Worm (Caenorhabditis elegans): Measurements from ENCODE around the gene F58G6.7.

F58G6.7 gene

DNA sequence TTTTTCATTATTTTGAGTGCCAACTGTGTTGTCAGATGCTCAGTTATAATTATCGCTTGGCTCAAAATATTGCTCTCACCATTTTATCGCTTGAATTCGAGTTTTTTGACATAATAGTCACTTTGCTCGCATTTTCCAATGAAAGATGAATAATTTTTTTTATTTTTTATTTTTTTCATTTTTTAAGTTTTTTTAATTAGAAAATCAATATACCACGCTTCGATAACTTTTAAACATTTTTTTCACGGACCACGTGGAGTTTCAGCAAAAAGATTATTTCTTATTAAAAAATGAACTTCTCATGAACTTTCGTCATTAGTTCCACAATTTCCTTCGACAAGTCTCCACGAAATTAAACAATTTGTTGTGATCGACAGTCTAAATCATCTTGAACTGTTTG, 39.4 kb upstream of the F58G6.7 start, which contains the start of gene elt-1:
elt-1 (plus strand) TSS at position 301 of the 400 bp plus-strand sequence.
- TF ChIP-seq Y55F3AM.14 (GFP tag; optimal IDR thresholded peaks at IDR 0.05) (no peak), ceh-16 (tag; optimal IDR thresholded peaks at IDR 0.05) (no peak), skn-1 (tag; optimal IDR thresholded peaks at IDR 0.05) (no peak), sem-4 (tag; optimal IDR thresholded peaks at IDR 0.05) (no peak), nhr-237 (tag; optimal IDR thresholded peaks at IDR 0.05) (no peak), sma-9 (GFP tag; optimal IDR thresholded peaks at IDR 0.05) (no peak), sma-9 (tag; optimal IDR thresholded peaks at IDR 0.05) (no peak), lsy-2 (tag; optimal IDR thresholded peaks at IDR 0.05) (no peak), snpc-4 (tag; optimal IDR thresholded peaks at IDR 0.05) (no peak), ZK546.5 (tag; optimal IDR thresholded peaks at IDR 0.05) (no peak), dmd-4 (tag; optimal IDR thresholded peaks at IDR 0.05) (no peak), alr-1 (tag; optimal IDR thresholded peaks at IDR 0.05) (no peak), zag-1 (tag; optimal IDR thresholded peaks at IDR 0.05) (no peak), R02D3.7 (tag; optimal IDR thresholded peaks at IDR 0.05) (no peak), elt-3 (tag; optimal IDR thresholded peaks at IDR 0.05) (no peak), aly-2 (tag; optimal IDR thresholded peaks at IDR 0.05) (no peak), nhr-12 (tag; optimal IDR thresholded peaks at IDR 0.05) (no peak), unc-62 (GFP tag; optimal IDR thresholded peaks at IDR 0.05) (no peak), nhr-25 (tag; optimal IDR thresholded peaks at IDR 0.05) (no peak), nhr-10 (tag; optimal IDR thresholded peaks at IDR 0.05) (no peak), nhr-21 (tag; optimal IDR thresholded peaks at IDR 0.05) (no peak)

DNA sequence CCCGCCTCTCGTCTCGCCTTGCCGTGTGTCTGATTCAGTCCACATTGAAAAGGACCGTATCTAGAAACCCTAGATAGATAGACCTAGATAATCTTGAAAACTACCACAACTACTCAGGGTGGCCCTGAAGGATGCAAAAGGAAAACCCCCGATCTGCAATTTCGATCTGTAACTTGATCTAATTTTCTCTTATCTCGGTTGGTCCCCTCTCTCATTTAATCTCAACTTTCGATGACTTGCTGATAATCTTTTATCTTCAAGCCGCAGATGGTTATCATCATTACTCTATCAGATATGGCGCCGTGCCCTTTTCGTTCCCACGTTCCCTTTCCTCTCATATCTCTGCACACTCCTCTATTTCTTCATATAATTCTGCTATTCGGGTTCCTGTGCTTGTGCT, 38.6 kb upstream of the F58G6.7 start:
- TF ChIP-seq blmp-1 (tag; optimal IDR thresholded peaks at IDR 0.05; ENCODE audit: insufficient read depth) (peak; percentile 63), nhr-23 (tag; optimal IDR thresholded peaks at IDR 0.05) (peak; percentile 100), ceh-16 (tag; optimal IDR thresholded peaks at IDR 0.05) (peak; percentile 98), elt-1 (tag; optimal IDR thresholded peaks at IDR 0.05) (peak; percentile 100), elt-3 (tag; optimal IDR thresholded peaks at IDR 0.05) (no peak), sma-9 (GFP tag; optimal IDR thresholded peaks at IDR 0.05) (peak; percentile 94), sma-9 (tag; optimal IDR thresholded peaks at IDR 0.05) (no peak), fos-1 (tag; optimal IDR thresholded peaks at IDR 0.05) (no peak), egl-27 (tag; optimal IDR thresholded peaks at IDR 0.05) (peak; percentile 86), unc-39 (tag; optimal IDR thresholded peaks at IDR 0.05) (no peak), sem-4 (tag; optimal IDR thresholded peaks at IDR 0.05) (peak; percentile 70), aly-2 (tag; optimal IDR thresholded peaks at IDR 0.05) (no peak), crh-2 (tag; optimal IDR thresholded peaks at IDR 0.05) (peak; percentile 27), dmd-4 (tag; optimal IDR thresholded peaks at IDR 0.05) (no peak), lsy-2 (tag; optimal IDR thresholded peaks at IDR 0.05) (peak in 1 of 2 experiments; percentile 30), nhr-25 (tag; optimal IDR thresholded peaks at IDR 0.05) (peak; percentile 84), sma-3 (GFP tag; optimal IDR thresholded peaks at IDR 0.05) (peak; percentile 31), zag-1 (tag; optimal IDR thresholded peaks at IDR 0.05) (no peak)

DNA sequence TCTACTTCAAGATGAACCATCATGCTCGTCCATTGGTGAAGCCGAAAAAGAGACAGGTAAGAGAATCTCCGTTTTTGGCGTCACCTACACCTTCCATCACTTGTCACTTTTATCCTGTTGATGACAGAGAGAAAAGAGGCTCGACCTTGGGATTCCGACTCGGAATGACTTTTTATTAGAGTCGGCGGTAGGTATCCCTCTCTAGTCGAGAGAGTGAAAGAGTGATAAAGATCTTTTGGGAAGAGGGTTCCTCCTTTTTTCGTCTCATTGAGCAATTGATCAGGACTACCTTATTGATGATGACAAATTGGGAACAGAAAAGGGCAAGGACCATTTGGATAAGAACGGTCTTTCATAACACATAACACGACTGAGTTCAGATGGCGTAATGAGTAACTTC, 36.8 kb upstream of the F58G6.7 start:
- TF ChIP-seq nhr-23 (tag; optimal IDR thresholded peaks at IDR 0.05) (peak; percentile 88), ceh-16 (tag; optimal IDR thresholded peaks at IDR 0.05) (peak; percentile 25), unc-55 (GFP tag; optimal IDR thresholded peaks at IDR 0.05) (no peak), elt-1 (tag; optimal IDR thresholded peaks at IDR 0.05) (peak; percentile 85), nhr-25 (tag; optimal IDR thresholded peaks at IDR 0.05) (no peak)

DNA sequence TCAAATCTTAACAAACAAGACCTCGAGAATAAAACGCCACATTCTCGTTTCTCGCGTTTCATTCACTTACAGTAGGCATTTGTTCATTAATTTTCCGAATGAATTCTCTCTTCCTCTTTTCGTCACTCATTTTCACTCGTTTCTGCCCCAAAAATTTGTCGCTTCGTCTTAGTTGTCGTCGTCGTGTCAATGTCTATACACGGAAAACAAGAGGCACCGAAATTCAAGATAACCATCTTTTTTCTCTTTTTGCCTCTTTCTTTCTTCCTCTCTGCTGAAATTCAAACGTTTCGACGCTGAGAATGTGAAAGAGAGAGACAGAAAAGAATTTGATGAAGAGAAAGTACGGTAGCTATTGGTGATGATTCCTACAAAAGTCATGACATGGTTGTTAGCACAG, 36.1 kb upstream of the F58G6.7 start:
- TF ChIP-seq nhr-25 (tag; optimal IDR thresholded peaks at IDR 0.05) (peak; percentile 48), R02D3.7 (tag; optimal IDR thresholded peaks at IDR 0.05) (no peak), nhr-23 (tag; optimal IDR thresholded peaks at IDR 0.05) (peak; percentile 84), lsy-2 (tag; optimal IDR thresholded peaks at IDR 0.05) (no peak), nhr-10 (tag; optimal IDR thresholded peaks at IDR 0.05) (no peak), ceh-16 (tag; optimal IDR thresholded peaks at IDR 0.05) (peak; percentile 49), elt-1 (tag; optimal IDR thresholded peaks at IDR 0.05) (peak; percentile 77)

DNA sequence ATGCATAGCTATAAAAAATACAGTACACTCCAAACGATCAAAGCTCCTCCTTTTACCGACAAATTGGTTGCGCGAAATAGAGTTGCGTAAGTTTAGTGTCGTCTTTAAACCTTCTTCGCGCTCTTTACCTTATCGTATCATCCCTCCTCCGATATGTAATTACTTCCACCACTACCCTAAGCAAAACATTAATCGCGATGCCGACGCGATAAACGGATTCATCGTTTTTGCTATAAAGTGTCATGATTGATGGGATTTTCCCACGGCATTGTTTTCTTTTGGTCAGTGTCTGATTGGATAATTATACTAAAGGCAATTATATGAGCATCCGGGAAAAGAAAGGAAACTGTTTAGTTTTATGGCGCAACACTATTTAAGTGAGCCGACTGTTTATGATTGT, 35.3 kb upstream of the F58G6.7 start:
- TF ChIP-seq elt-1 (tag; optimal IDR thresholded peaks at IDR 0.05), result peak; percentile 94
- TF ChIP-seq unc-39 (tag; optimal IDR thresholded peaks at IDR 0.05), result no peak
- no peak for TF ChIP-seq nhr-11 (tag; optimal IDR thresholded peaks at IDR 0.05)
- no peak for TF ChIP-seq aly-2 (tag; optimal IDR thresholded peaks at IDR 0.05)
- TF ChIP-seq ceh-16 (tag; optimal IDR thresholded peaks at IDR 0.05), result peak; percentile 91

DNA sequence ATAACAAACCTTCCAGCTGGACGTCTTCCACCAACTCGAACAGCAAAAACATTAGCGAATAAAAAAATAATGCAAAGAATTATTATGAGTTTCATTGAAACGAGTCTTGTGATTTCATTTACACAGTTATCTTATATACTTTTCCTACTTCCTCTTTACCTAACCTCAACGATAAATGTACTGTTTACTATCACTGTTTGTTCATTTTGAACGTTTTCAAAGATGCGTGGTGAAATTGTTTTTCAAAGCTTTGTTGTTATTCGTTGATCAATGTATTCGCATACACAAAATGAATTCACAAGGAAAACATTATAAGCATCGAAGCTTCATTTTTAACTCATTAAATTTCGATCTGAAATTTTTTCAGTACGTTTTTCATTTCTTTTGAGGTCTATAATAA, 31.8 kb upstream of the F58G6.7 start, which contains the start of gene W09C2.7:
W09C2.7 (minus strand) TSS at position 101 of the 400 bp plus-strand sequence.
- TF ChIP-seq elt-3 (tag; optimal IDR thresholded peaks at IDR 0.05) (no peak), egl-27 (tag; optimal IDR thresholded peaks at IDR 0.05) (no peak), nhr-11 (tag; optimal IDR thresholded peaks at IDR 0.05) (no peak), F13H6.1 (tag; optimal IDR thresholded peaks at IDR 0.05) (no peak), ztf-11 (tag; optimal IDR thresholded peaks at IDR 0.05) (no peak), sem-4 (tag; optimal IDR thresholded peaks at IDR 0.05) (no peak), elt-1 (tag; optimal IDR thresholded peaks at IDR 0.05) (no peak), mdl-1 (tag; optimal IDR thresholded peaks at IDR 0.05) (no peak), blmp-1 (tag; optimal IDR thresholded peaks at IDR 0.05; ENCODE audit: insufficient read depth) (no peak), nhr-23 (tag; optimal IDR thresholded peaks at IDR 0.05) (no peak), ceh-16 (tag; optimal IDR thresholded peaks at IDR 0.05) (no peak), C34F6.9 (tag; optimal IDR thresholded peaks at IDR 0.05) (no peak), unc-39 (tag; optimal IDR thresholded peaks at IDR 0.05) (no peak), nhr-129 (tag; optimal IDR thresholded peaks at IDR 0.05) (no peak), sma-3 (GFP tag; optimal IDR thresholded peaks at IDR 0.05) (no peak), lin-39 (tag; optimal IDR thresholded peaks at IDR 0.05) (no peak), unc-55 (GFP tag; optimal IDR thresholded peaks at IDR 0.05) (no peak), ztf-4 (tag; optimal IDR thresholded peaks at IDR 0.05) (no peak), skn-1 (tag; optimal IDR thresholded peaks at IDR 0.05) (no peak)
